Worm (Caenorhabditis elegans): Measurements from ENCODE around the gene Y38C1AA.6.
A peak's percentile ranks its signal among the peaks of the same experiment; 100 is the strongest.

Y38C1AA.6 gene

DNA sequence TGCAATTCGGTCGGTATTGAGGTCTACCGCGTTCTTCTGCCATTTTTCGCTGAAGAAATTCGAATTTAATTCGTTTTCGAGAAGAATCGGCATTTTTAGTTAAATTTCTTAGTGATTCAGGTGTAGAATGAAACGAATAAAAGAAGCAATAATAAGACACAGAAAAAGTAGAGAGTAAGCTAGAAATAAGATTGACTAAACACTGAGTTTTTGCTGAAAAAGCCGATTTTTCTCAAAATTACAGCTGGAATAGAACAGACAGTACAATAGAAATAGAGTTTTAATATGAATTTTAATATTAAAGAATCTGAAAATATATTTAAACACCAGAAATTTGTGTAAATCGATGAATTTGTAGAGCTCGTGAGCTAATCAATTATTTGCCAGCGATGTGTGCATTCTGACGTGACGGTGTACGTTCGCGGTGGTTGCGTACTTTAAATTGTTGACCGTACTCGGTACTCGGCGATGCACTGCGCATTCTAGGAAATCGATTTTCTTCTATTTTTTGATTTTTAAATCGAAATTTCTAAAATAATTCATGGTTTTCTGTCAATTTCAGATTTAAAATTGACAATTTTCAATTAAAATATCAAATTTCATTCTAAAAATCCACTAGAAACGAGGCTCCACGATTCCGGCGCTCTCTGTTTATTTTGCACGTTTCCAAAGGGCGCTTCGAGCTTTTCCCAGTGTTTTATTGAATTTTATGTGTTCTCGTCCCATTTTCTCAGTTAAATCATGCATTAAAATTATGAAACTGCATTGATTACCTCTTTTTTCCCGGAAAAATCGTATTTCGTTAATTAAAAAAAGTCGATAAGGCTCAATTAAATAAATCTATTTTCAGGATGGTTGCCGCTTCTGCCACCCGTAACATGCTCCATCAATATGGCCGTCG lies 36.5 kb upstream of the Y38C1AA.6 start, which contains the start of the genes grld-1 and cox-6C (continued):
- 0 out of 2 replicates have a peak, but pooled peaks have one; percentile 16 for TF ChIP-seq unc-98 (GFP tag; IDR thresholded peaks at IDR 0.05)
- TF ChIP-seq skn-1 (tag; optimal IDR thresholded peaks at IDR 0.05): peak; percentile 38
- TF ChIP-seq lin-14 (GFP tag; optimal IDR thresholded peaks at IDR 0.05): peak; percentile 75
- no peak for TF ChIP-seq sptf-1 (tag; optimal IDR thresholded peaks at IDR 0.05)
- TF ChIP-seq fkh-8 (tag; optimal IDR thresholded peaks at IDR 0.05): peak; percentile 76
- no peak for TF ChIP-seq aha-1 (tag; optimal IDR thresholded peaks at IDR 0.05)
- TF ChIP-seq rnt-1 (tag; optimal IDR thresholded peaks at IDR 0.05): peak; percentile 45
- TF ChIP-seq nhr-20 (tag; optimal IDR thresholded peaks at IDR 0.05): peak; percentile 71
- TF ChIP-seq unc-86 (tag; optimal IDR thresholded peaks at IDR 0.05): peak; percentile 75
- no peak for TF ChIP-seq hlh-4 (tag; optimal IDR thresholded peaks at IDR 0.05)
- peak; percentile 64 for TF ChIP-seq dsc-1 (tag; optimal IDR thresholded peaks at IDR 0.05)
- peak; percentile 24 to 55 (median 31) for TF ChIP-seq ceh-82 (tag; optimal IDR thresholded peaks at IDR 0.05)
- TF ChIP-seq isw-1 (GFP tag; IDR thresholded peaks at IDR 0.05): peak; percentile 68
- TF ChIP-seq irx-1 (tag; optimal IDR thresholded peaks at IDR 0.05): peak; percentile 48
- peak; percentile 41 for TF ChIP-seq nhr-77 (tag; optimal IDR thresholded peaks at IDR 0.05)
- no peak for TF ChIP-seq ceh-8 (GFP tag; optimal IDR thresholded peaks at IDR 0.05)
- TF ChIP-seq lin-35 (GFP tag; optimal IDR thresholded peaks at IDR 0.05): peak; percentile 66 to 71
- no peak for TF ChIP-seq nhr-28 (tag; optimal IDR thresholded peaks at IDR 0.05)
- TF ChIP-seq nhr-237 (tag; optimal IDR thresholded peaks at IDR 0.05): no peak
- no peak for TF ChIP-seq mef-2 (tag; optimal IDR thresholded peaks at IDR 0.05)
- peak; percentile 86 for TF ChIP-seq F16B12.6 (tag; optimal IDR thresholded peaks at IDR 0.05)
- TF ChIP-seq mep-1 (tag; optimal IDR thresholded peaks at IDR 0.05): peak; percentile 60
- no peak for TF ChIP-seq ces-1 (GFP tag; optimal IDR thresholded peaks at IDR 0.05)
- peak; percentile 70 for TF ChIP-seq nhr-85 (tag)
- TF ChIP-seq jun-1 (tag; optimal IDR thresholded peaks at IDR 0.05): peak; percentile 7
- peak; percentile 60 for TF ChIP-seq C16A3.4 (tag; optimal IDR thresholded peaks at IDR 0.05)
- TF ChIP-seq lin-13 (GFP tag; optimal IDR thresholded peaks at IDR 0.05): peak; percentile 58
- TF ChIP-seq lin-15B (tag; optimal IDR thresholded peaks at IDR 0.05): peak; percentile 16
- TF ChIP-seq aly-2 (tag; optimal IDR thresholded peaks at IDR 0.05): peak; percentile 26
- TF ChIP-seq mab-9 (GFP tag; IDR thresholded peaks at IDR 0.05): 0 out of 2 replicates have a peak, but pooled peaks have one; percentile 32
- TF ChIP-seq unc-130 (tag; optimal IDR thresholded peaks at IDR 0.05): peak; percentile 60
- TF ChIP-seq egl-13 (tag; optimal IDR thresholded peaks at IDR 0.05): peak; percentile 19
- peak; percentile 83 for TF ChIP-seq snu-23 (GFP tag; optimal IDR thresholded peaks at IDR 0.05)
- TF ChIP-seq sox-4 (tag; optimal IDR thresholded peaks at IDR 0.05): no peak
- no peak for TF ChIP-seq nhr-11 (tag; optimal IDR thresholded peaks at IDR 0.05)

- no peak for TF ChIP-seq nhr-237 (tag; optimal IDR thresholded peaks at IDR 0.05)
- TF ChIP-seq nhr-85 (tag): peak; percentile 27
- TF ChIP-seq lin-14 (GFP tag; optimal IDR thresholded peaks at IDR 0.05): peak; percentile 58
These were observed 34.1 kb upstream of the Y38C1AA.6 start for ce11 chrIV:128525-128924.

- TF ChIP-seq irx-1 (tag; optimal IDR thresholded peaks at IDR 0.05) (no peak), lsy-2 (tag; optimal IDR thresholded peaks at IDR 0.05) (peak in 1 of 2 experiments; percentile 11), lin-14 (GFP tag; optimal IDR thresholded peaks at IDR 0.05) (peak; percentile 5)
These were observed 32.5 kb upstream of the Y38C1AA.6 start for ce11 chrIV:130150-130549.

ce11 chrIV:132095-132494 lies 30.5 kb upstream of the Y38C1AA.6 start, which contains the start of gene daf-1:
Gene daf-1 (plus strand): TSS chrIV:132416.
- TF ChIP-seq aha-1 (tag; optimal IDR thresholded peaks at IDR 0.05) (no peak), nhr-20 (tag; optimal IDR thresholded peaks at IDR 0.05) (no peak), mdl-1 (tag; optimal IDR thresholded peaks at IDR 0.05) (no peak), nhr-84 (tag; optimal IDR thresholded peaks at IDR 0.05) (no peak), lin-35 (GFP tag; optimal IDR thresholded peaks at IDR 0.05) (peak in 1 of 2 experiments; percentile 4), zag-1 (tag; optimal IDR thresholded peaks at IDR 0.05) (no peak), xbp-1 (tag; optimal IDR thresholded peaks at IDR 0.05) (peak; percentile 49), dpl-1 (GFP tag; optimal IDR thresholded peaks at IDR 0.05) (peak in 1 of 3 experiments; percentile 12), ets-5 (GFP tag; IDR thresholded peaks at IDR 0.05) (no peak), swsn-7 (tag; optimal IDR thresholded peaks at IDR 0.05) (peak; percentile 33), ztf-11 (tag; optimal IDR thresholded peaks at IDR 0.05) (no peak), nhr-77 (tag; optimal IDR thresholded peaks at IDR 0.05) (no peak), ceh-82 (tag; optimal IDR thresholded peaks at IDR 0.05) (peak in 1 of 3 experiments; percentile 25), tlp-1 (tag; optimal IDR thresholded peaks at IDR 0.05) (no peak), irx-1 (tag; optimal IDR thresholded peaks at IDR 0.05) (no peak), lin-13 (GFP tag; optimal IDR thresholded peaks at IDR 0.05) (no peak), sup-37 (GFP tag; optimal IDR thresholded peaks at IDR 0.05) (no peak), Y116A8C.19 (tag; optimal IDR thresholded peaks at IDR 0.05; ENCODE audit: borderline replicate concordance) (no peak)

Data from whole organism, L1 larva.